Worm (Caenorhabditis elegans) whole organism, L1 larva: ENCODE results near the gene W05H9.4.

Source experiments
- C34B4.2 ChIP-seq: sonication (generic microtip); optimal IDR thresholded peaks from 2 replicates; lab custom pipeline; 2017; ENCODE audit warnings: mild to moderate bottlenecking, missing genetic modification characterization, missing compliant biosample characterization
- efl-1 ChIP-seq, 4 experiments: fragments of 150-350 bp; optimal IDR thresholded peaks in 3 of 4; peaks in 1 of 4; 1 replicate in 1 of 4; 2 replicates in 3 of 4; lab custom pipeline; 2014; ENCODE audit warnings: missing biosample characterization in 2 of 4, missing genetic modification characterization in 2 of 4, missing genetic modification reagents in 2 of 4

- TF ChIP-seq C34B4.2 = no peak
- no peak for TF ChIP-seq efl-1 (optimal IDR thresholded peaks at IDR 0.05; lab: Kevin White, UChicago)
- TF ChIP-seq efl-1 (GFP tag; optimal IDR thresholded peaks at IDR 0.05 in 1 of 2; lab: Kevin White, UChicago) = no peak
Observed at ce11 chrX:6273772-6274171, 10.3 kb downstream of the W05H9.4 start.
